Worm (Caenorhabditis elegans): ENCODE data around the gene nhr-11.

nhr-11 gene

DNA sequence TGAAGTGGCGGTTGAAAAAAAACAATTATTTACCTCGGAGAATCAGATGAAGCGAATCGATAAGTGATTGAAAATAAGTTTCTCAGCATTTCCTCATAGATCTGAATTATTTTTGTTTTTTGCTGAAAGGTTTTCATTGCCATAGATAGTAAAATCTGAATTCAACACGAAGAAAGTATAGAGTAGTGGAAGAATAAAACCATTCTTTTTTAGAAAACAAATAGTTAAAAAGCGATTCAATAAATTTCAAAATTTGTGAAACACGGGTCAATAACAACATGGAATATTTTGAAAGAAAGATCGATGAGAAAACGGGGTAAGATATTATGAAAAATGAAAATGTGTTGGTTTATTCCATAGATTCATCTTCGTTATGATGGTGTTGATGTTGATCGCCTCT, 24.6 kb downstream of the nhr-11 start, which contains the start of gene mrpl-42:
Gene mrpl-42 (minus strand): TSS at position 101 of the 400 bp plus-strand sequence.
- TF ChIP-seq ceh-36 (tag; optimal IDR thresholded peaks at IDR 0.05) = no peak
- TF ChIP-seq tbx-37 (GFP tag; conservative IDR thresholded peaks at IDR 0.05) = no peak
- no peak for TF ChIP-seq tra-4 (tag; optimal IDR thresholded peaks at IDR 0.05)
- TF ChIP-seq ets-7 (tag; optimal IDR thresholded peaks at IDR 0.05) = no peak
- no peak for TF ChIP-seq hmg-4 (GFP tag; optimal IDR thresholded peaks at IDR 0.05)

DNA sequence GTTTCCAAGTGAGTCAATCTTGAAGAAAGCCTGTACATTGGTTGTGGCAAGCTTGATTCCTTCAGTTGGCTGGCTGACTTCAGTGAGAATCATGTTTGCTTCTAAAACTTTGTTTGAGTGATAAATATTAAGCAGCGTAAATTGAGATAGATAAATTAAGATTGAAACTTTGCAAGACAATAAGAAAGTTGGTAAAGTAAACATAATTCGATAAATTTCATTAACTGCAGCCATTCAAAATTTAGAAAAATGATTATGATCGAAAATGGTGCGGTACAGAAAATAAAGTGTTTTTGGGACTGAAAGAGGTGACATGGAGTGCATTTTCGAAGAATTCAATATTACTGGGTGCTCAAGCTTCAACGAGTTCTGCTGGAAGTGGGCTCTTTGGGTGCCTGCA, 25.8 kb downstream of the nhr-11 start, which contains the start of gene icln-1:
Gene icln-1 (minus strand): TSS at position 101 of the 400 bp plus-strand sequence.
- no peak for TF ChIP-seq ceh-36 (tag; optimal IDR thresholded peaks at IDR 0.05)
- no peak for TF ChIP-seq pes-1 (GFP tag; IDR thresholded peaks at IDR 0.05)
- no peak for TF ChIP-seq aly-1 (tag; optimal IDR thresholded peaks at IDR 0.05)

DNA sequence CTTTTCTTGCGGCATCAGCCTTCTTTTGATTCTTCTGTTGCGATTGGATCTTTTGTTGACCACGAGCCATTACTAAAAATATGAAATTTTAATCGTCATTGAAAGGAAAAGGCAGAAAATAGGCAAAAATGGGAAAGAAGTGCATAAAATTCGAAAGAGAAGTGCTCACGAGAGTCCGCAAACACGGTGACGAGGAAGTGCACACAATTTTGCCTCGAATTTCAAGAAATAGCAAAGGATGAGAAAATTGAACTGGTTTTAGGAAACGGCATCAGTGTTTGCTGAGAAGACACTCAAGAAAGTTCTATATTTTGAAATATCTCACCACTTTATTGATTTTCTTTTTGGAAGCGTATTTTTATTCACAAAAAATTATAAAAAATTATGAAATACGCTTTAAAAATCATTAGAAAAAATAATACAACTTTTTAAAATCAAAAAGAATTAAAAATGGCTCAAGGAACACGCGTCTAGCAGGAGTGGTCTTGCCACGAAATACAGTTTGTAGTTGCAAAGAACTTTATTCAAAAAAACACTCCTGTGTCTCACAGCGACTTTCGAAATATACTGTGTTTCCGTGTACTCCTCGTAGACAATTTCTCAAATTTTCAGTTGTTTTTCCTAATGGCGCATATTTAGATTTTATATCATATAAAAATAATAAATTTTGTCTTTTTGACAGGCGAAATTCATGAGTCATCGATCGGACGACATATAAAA, 26.5 kb downstream of the nhr-11 start, which contains the start of the genes znf-706 and cpna-3:
Gene znf-706 (minus strand): TSS at position 72 of the 720 bp plus-strand sequence.
Gene cpna-3 (plus strand): TSS at position 683 of the 720 bp plus-strand sequence.
- TF ChIP-seq flt-1 (GFP tag; IDR thresholded peaks at IDR 0.05) = no peak
- peak; percentile 28 for TF ChIP-seq F13C5.2 (tag; optimal IDR thresholded peaks at IDR 0.05)

DNA sequence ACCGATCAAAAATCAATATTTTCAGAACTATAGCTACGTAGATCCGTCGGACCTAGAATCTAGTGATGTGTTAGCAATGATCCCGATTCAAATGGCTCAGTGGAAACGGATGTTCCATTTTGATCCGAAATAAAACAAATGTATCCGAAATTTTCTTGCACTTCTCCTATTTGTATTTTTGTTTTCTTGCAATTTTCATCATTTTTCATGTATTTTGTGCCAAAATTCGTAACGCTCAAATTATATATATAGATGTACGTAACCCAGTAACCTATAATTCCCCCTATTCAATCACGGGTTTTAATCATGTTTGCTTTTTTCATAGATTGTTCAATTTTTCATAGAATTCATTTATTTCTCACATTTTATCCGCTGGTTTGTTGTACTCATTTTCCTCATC, 29.1 kb downstream of the nhr-11 start, which contains the start of gene gldi-10:
Gene gldi-10 (plus strand): TSS at position 301 of the 400 bp plus-strand sequence.
- TF ChIP-seq F13C5.2 (tag; optimal IDR thresholded peaks at IDR 0.05) (no peak), ceh-13 (GFP tag; optimal IDR thresholded peaks at IDR 0.05) (no peak), tbx-37 (GFP tag; conservative IDR thresholded peaks at IDR 0.05) (no peak), pes-1 (GFP tag; IDR thresholded peaks at IDR 0.05) (no peak), aly-1 (tag; optimal IDR thresholded peaks at IDR 0.05) (no peak), hmbx-1 (tag; optimal IDR thresholded peaks at IDR 0.05) (no peak), hmg-4 (GFP tag; optimal IDR thresholded peaks at IDR 0.05) (no peak), scrt-1 (GFP tag; IDR thresholded peaks at IDR 0.05) (no peak), B0310.2 (tag; optimal IDR thresholded peaks at IDR 0.05) (no peak), hnd-1 (tag; optimal IDR thresholded peaks at IDR 0.05) (no peak), ceh-36 (tag; optimal IDR thresholded peaks at IDR 0.05) (no peak)

DNA sequence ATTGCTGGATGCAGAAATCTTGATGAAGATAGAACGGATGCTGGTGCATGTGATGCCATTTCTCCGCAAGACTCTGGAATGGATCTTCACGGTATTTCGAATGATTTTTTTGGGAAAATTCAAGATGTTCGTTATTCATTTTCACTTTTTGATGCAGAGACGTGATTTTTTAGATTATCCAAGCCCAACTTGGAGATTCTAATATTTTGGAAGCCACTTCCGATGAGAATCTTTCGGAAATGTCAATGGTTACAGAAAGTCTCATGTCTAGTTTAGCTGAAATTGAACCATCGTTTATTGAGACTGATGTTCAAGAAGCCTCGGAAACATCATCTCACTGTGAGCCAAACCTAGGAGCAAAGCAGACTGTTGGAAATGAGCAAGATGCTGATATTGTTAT, 31.0 kb downstream of the nhr-11 start:
- no peak for TF ChIP-seq pes-1 (GFP tag; IDR thresholded peaks at IDR 0.05)
- TF ChIP-seq hmbx-1 (tag; optimal IDR thresholded peaks at IDR 0.05) = no peak
- TF ChIP-seq ceh-13 (GFP tag; optimal IDR thresholded peaks at IDR 0.05) = no peak
- no peak for TF ChIP-seq ceh-36 (tag; optimal IDR thresholded peaks at IDR 0.05)
- no peak for TF ChIP-seq ets-7 (tag; optimal IDR thresholded peaks at IDR 0.05)
- TF ChIP-seq flt-1 (GFP tag; IDR thresholded peaks at IDR 0.05) = no peak
- no peak for TF ChIP-seq tbx-37 (GFP tag; conservative IDR thresholded peaks at IDR 0.05)
- TF ChIP-seq aly-1 (tag; optimal IDR thresholded peaks at IDR 0.05) = no peak
- TF ChIP-seq sea-1 (GFP tag; conservative IDR thresholded peaks at IDR 0.05) = no peak
- no peak for TF ChIP-seq tbx-11 (GFP tag; IDR thresholded peaks at IDR 0.05)
- no peak for TF ChIP-seq hnd-1 (tag; optimal IDR thresholded peaks at IDR 0.05)

DNA sequence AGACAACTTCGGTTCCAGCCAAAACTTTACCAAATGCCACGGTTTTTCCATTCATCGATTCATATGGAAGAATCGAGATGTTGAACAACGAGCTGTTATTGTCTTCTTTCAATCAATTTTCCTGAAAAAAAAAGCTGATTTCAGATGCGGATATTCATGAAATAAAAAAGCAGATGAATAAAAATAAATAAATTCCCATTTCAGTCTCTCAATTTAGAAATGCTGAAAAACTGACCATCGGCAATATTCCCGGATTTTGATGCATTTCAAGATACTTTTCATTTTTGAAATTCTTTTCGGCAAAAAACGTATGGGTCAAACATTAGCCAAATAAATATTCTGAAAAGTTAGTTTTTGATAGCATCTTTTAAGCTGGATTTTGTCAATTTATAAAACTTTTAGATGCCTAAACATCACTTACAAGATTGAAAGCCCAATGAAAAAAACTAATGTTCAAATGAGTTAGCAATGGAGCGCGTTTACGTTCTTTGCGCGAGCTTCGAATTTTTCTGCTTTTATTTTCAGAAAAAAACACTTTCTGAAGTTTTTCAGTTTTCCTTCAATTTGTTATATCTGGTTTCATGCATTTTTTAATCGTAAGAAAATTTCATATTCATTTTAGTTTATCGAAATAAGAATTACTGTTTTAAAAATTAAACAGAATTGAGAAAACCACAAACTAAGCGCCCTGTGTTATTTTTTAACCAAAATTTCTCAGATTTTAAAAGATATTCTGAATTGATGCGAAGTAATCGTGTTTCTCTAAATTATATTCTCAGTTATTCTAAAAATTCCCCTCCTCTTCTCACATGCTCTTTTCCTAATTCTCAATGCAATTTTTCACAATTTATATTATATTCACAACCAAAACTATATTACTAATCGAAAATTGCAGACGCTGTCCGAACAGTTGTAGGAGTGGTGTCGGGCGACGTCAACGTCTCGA, 34.5 kb downstream of the nhr-11 start, which contains the start of the genes C01F6.14 and fem-3:
Gene C01F6.14 (minus strand): TSS at position 51 of the 946 bp plus-strand sequence.
Gene fem-3 (plus strand): TSS at position 896 of the 946 bp plus-strand sequence.
- TF ChIP-seq tbx-11 (GFP tag; IDR thresholded peaks at IDR 0.05) (no peak), scrt-1 (GFP tag; IDR thresholded peaks at IDR 0.05) (no peak), tra-4 (tag; optimal IDR thresholded peaks at IDR 0.05) (no peak), ceh-13 (GFP tag; optimal IDR thresholded peaks at IDR 0.05) (no peak), ceh-36 (tag; optimal IDR thresholded peaks at IDR 0.05) (no peak), tbx-37 (GFP tag; conservative IDR thresholded peaks at IDR 0.05) (no peak), hnd-1 (tag; optimal IDR thresholded peaks at IDR 0.05) (no peak), hmbx-1 (tag; optimal IDR thresholded peaks at IDR 0.05) (no peak), F13C5.2 (tag; optimal IDR thresholded peaks at IDR 0.05) (no peak), flt-1 (GFP tag; IDR thresholded peaks at IDR 0.05) (no peak), B0310.2 (tag; optimal IDR thresholded peaks at IDR 0.05) (no peak), pes-1 (GFP tag; IDR thresholded peaks at IDR 0.05) (no peak), sea-1 (GFP tag; conservative IDR thresholded peaks at IDR 0.05) (no peak), aly-1 (tag; optimal IDR thresholded peaks at IDR 0.05) (no peak), ets-7 (tag; optimal IDR thresholded peaks at IDR 0.05) (no peak), ama-1 (optimal IDR thresholded peaks at IDR 0.05) (no peak), hmg-4 (GFP tag; optimal IDR thresholded peaks at IDR 0.05) (no peak)

DNA sequence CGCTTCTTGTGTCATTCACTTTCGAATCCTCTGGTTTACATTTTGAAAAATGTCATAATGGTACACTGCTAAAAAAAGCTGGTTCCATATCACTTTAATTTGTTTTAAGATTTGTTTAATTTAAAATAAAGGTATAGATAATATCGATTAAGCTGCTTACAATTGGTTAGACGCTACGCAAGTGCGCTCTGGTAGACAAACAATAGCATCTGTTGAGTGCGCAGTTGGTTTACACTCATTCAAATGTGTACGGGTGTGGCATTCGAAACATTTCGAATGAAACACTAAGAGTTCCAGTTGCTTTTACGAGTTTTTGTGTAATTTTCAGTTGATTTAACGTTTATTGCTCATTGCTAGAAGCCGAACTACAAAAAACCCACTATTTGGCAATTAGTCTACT, 37.7 kb downstream of the nhr-11 start:
- TF ChIP-seq tbx-37 (GFP tag; conservative IDR thresholded peaks at IDR 0.05) (no peak), F13C5.2 (tag; optimal IDR thresholded peaks at IDR 0.05) (peak; percentile 36), hmg-4 (GFP tag; optimal IDR thresholded peaks at IDR 0.05) (no peak)

DNA sequence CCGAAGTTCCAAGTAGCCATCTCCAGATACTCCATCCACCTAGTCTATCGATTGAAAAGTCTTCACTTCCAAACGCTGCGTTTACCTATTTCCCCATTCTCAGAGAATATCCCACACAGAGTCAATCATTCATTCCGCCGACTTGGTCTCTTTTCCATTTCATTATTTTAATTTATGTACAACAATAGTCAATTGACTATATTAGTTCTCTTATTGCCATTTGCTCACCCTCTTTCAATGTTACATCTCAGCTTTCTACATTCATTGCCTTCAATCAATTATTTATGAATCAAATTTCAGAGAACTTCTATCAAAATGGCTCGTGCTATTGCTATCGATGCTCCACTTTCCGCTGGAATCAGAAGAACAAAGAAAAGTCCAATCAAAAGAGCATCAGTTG, 38.8 kb downstream of the nhr-11 start, which contains the start of gene aly-1:
Gene aly-1 (plus strand): TSS at position 301 of the 400 bp plus-strand sequence.
- no peak for TF ChIP-seq pes-1 (GFP tag; IDR thresholded peaks at IDR 0.05)
- no peak for TF ChIP-seq flt-1 (GFP tag; IDR thresholded peaks at IDR 0.05)
- TF ChIP-seq sea-1 (GFP tag; conservative IDR thresholded peaks at IDR 0.05) = no peak
- TF ChIP-seq ceh-13 (GFP tag; optimal IDR thresholded peaks at IDR 0.05) = no peak

Data from whole organism, early embryonic.